Worm (Caenorhabditis elegans) whole organism, L2 larva: ENCODE data around the gene mes-4.

Experiments
- F13H6.1 ChIP-seq: sonication (generic microtip); optimal IDR thresholded peaks from 2 replicates; lab custom pipeline; 2016; ENCODE audit warnings: missing genetic modification characterization, missing compliant biosample characterization
- ama-1 ChIP-seq: fragments of 150-350 bp; optimal IDR thresholded peaks from 2 replicates; lab custom pipeline; 2018; ENCODE audit warnings: inconsistent platforms
- blmp-1 ChIP-seq: sonication (generic microtip); optimal IDR thresholded peaks from 2 replicates; lab custom pipeline; 2017; ENCODE audit warnings: missing genetic modification characterization, mild to moderate bottlenecking, missing compliant biosample characterization, antibody characterized with exemption, moderate library complexity; ENCODE audit not compliant: insufficient read depth
- ceh-16 ChIP-seq: fragments of 150-350 bp; optimal IDR thresholded peaks from 2 replicates; lab custom pipeline; 2014; ENCODE audit warnings: missing biosample characterization, missing genetic modification characterization
- egl-27 ChIP-seq: sonication (generic microtip); optimal IDR thresholded peaks from 3 replicates; lab custom pipeline; 2017; ENCODE audit warnings: missing biosample characterization, missing genetic modification reagents, missing genetic modification characterization
- fos-1 ChIP-seq: fragments of 150-350 bp; optimal IDR thresholded peaks from 2 replicates; lab custom pipeline; 2014; ENCODE audit warnings: missing biosample characterization, missing genetic modification characterization
- nhr-12 ChIP-seq: fragments of 150-350 bp; optimal IDR thresholded peaks from 2 replicates; lab custom pipeline; 2014; ENCODE audit warnings: missing biosample characterization, missing genetic modification characterization
- nhr-237 ChIP-seq: fragments of 150-350 bp; optimal IDR thresholded peaks from 2 replicates; lab custom pipeline; 2014; ENCODE audit warnings: missing biosample characterization, missing genetic modification characterization
- ztf-4 ChIP-seq: fragments of 150-350 bp; optimal IDR thresholded peaks from 2 replicates; lab custom pipeline; 2014; ENCODE audit warnings: missing biosample characterization, missing genetic modification characterization

DNA sequence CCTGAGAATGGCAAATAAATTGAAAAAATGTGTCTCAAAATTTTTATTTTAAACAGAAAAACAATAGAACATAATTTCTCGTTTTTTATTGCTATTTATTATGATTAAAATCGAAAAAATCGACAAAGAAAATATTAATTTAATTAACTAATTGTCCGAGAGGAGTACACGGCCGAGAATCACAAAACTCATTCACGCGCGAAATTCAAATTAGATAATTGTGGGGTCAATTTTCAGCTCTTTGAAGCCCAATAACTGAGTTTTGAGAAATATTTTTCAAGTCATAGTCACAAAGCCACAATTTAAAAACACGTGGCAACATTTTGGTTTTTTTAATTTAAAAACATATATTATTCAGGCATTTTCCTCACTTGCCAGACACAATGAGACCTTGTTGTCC lies 28.3 kb downstream of the mes-4 start:
- TF ChIP-seq ztf-4 (tag; lab: Kevin White, UChicago) (no peak), F13H6.1 (tag; lab: Kevin White, UChicago) (no peak), blmp-1 (no peak), ama-1 (lab: Kevin White, UChicago) (no peak), nhr-237 (tag; lab: Kevin White, UChicago) (no peak), nhr-12 (tag; lab: Kevin White, UChicago) (no peak), ceh-16 (tag; lab: Kevin White, UChicago) (no peak), egl-27 (no peak), fos-1 (tag; lab: Kevin White, UChicago) (no peak)
